Worm (Caenorhabditis elegans) whole organism, early embryonic: Measurements from ENCODE around the gene noca-2.

Experiments
- B0310.2 ChIP-seq: sonication (generic microtip); optimal IDR thresholded peaks from 2 replicates; lab custom pipeline; 2016; ENCODE audit warnings: mild to moderate bottlenecking, missing genetic modification characterization, missing compliant biosample characterization
- F13C5.2 ChIP-seq: sonication (generic microtip); optimal IDR thresholded peaks from 2 replicates; lab custom pipeline; 2017; ENCODE audit warnings: mild to moderate bottlenecking, missing genetic modification characterization, inconsistent platforms, missing compliant biosample characterization
- aly-1 ChIP-seq: sonication (generic microtip); optimal IDR thresholded peaks from 2 replicates; lab custom pipeline; 2016; ENCODE audit warnings: missing genetic modification characterization, missing compliant biosample characterization
- ama-1 ChIP-seq: fragments of 150-350 bp; optimal IDR thresholded peaks from 2 replicates; lab custom pipeline; 2014
- ceh-13 ChIP-seq: fragments of 200-800 bp; sonication (Bioruptor generic); optimal IDR thresholded peaks from 2 replicates; lab custom pipeline; 2018; ENCODE audit warnings: mild to moderate bottlenecking, missing genetic modification characterization, missing compliant biosample characterization
- ceh-36 ChIP-seq: sonication (generic microtip); optimal IDR thresholded peaks from 2 replicates; lab custom pipeline; 2016; ENCODE audit warnings: missing genetic modification characterization, inconsistent platforms, missing compliant biosample characterization
- ets-7 ChIP-seq: sonication (generic microtip); optimal IDR thresholded peaks from 2 replicates; lab custom pipeline; 2016; ENCODE audit warnings: missing genotype, missing genetic modification characterization, missing compliant biosample characterization
- flt-1 ChIP-seq: fragments of 200-800 bp; sonication (Bioruptor generic); IDR thresholded peaks from 2 replicates; pipeline ENCODE4 v1.3.6; 2022; ENCODE audit warnings: missing genetic modification characterization, missing compliant biosample characterization
- hmbx-1 ChIP-seq: sonication (generic microtip); optimal IDR thresholded peaks from 2 replicates; lab custom pipeline; 2016; ENCODE audit warnings: mild to moderate bottlenecking, missing genetic modification characterization, missing compliant biosample characterization
- hmg-4 ChIP-seq: fragments of 200-800 bp; sonication (Bioruptor generic); optimal IDR thresholded peaks from 2 replicates; lab custom pipeline; 2018; ENCODE audit warnings: mild to moderate bottlenecking, missing genetic modification characterization, missing compliant biosample characterization
- hnd-1 ChIP-seq: sonication (generic microtip); optimal IDR thresholded peaks from 2 replicates; lab custom pipeline; 2016; ENCODE audit warnings: missing genetic modification characterization, missing compliant biosample characterization
- pes-1 ChIP-seq: fragments of 200-800 bp; sonication (Bioruptor generic); IDR thresholded peaks from 2 replicates; pipeline ENCODE4 v1.3.6; 2022; ENCODE audit warnings: missing genetic modification reagents, missing genetic modification characterization, missing compliant biosample characterization
- scrt-1 ChIP-seq: fragments of 200-800 bp; sonication (Bioruptor generic); IDR thresholded peaks from 2 replicates; pipeline ENCODE4 v1.3.6; 2022; ENCODE audit warnings: missing genetic modification characterization, missing compliant biosample characterization
- sea-1 ChIP-seq: fragments of 200-800 bp; sonication (Bioruptor generic); conservative IDR thresholded peaks from 2 replicates; pipeline ENCODE4 v1.3.6; 2022; ENCODE audit warnings: missing genetic modification characterization, missing compliant biosample characterization
- tbx-11 ChIP-seq: fragments of 200-800 bp; sonication (Bioruptor generic); IDR thresholded peaks from 2 replicates; pipeline ENCODE4 v1.3.6; 2022; ENCODE audit warnings: missing genetic modification characterization, missing compliant biosample characterization
- tbx-37 ChIP-seq: fragments of 200-800 bp; sonication (Bioruptor generic); conservative IDR thresholded peaks from 2 replicates; pipeline ENCODE4 v1.3.6; 2022; ENCODE audit warnings: missing genetic modification reagents, missing genetic modification characterization, missing compliant biosample characterization
- tra-4 ChIP-seq: sonication (generic microtip); optimal IDR thresholded peaks from 2 replicates; lab custom pipeline; 2017; ENCODE audit warnings: missing genetic modification characterization, missing compliant biosample characterization

Gene noca-2

DNA sequence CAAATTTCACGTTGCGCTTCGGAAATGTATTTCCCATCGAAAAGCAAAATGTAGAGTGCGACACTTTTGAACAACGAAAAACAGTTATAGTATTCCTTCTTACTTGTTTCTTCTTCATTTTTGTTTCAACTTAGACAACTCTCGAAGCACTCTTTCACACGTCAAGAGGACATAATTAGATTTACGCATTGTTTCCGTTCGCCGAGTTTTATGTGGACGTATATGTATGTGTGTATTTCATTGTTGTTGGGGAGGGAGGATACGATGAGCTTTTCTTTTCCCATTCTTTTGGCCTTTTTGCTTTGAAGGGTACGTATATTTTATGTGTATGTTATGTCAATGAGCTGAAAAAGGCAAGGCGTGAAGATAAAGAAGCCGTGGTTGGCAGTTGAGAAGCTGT, 36.4 kb upstream of the noca-2 start:
- TF ChIP-seq pes-1 (GFP tag; lab: Robert Waterston, UW): no peak

DNA sequence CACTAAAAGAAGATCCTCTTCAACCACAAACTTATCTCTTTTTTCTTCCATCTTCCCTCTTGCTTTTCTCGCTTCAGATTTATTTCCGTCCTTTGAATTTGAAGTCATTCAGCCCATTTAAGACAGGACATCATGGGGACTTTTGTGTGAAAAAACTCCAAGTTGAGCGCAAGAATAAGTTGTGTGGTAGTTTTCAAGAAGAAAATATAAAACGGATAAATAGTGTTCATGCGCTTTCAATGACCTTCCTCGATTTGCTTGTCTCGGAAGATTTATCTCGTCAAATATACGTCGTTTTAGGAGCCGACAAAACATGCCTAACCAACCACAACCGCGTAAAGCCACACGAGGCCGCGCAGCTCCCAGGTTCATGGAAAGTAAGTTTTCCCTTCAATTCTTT, 34.8 kb upstream of the noca-2 start, which contains the start of gene sto-6:
TSS of gene sto-6 (plus strand) at position 301 of the 400 bp plus-strand sequence.
- no peak for TF ChIP-seq B0310.2 (tag; lab: Kevin White, UChicago)
- no peak for TF ChIP-seq tra-4 (tag; lab: Kevin White, UChicago)
- no peak for TF ChIP-seq ceh-13 (GFP tag; lab: Kevin White, UChicago)
- no peak for TF ChIP-seq hnd-1
- TF ChIP-seq flt-1: no peak
- no peak for TF ChIP-seq tbx-11 (GFP tag; lab: Robert Waterston, UW)
- no peak for TF ChIP-seq ets-7 (tag; lab: Kevin White, UChicago)
- TF ChIP-seq sea-1 (GFP tag; lab: Robert Waterston, UW): no peak
- TF ChIP-seq ceh-36 (tag; lab: Kevin White, UChicago): no peak
- no peak for TF ChIP-seq scrt-1 (GFP tag; lab: Robert Waterston, UW)
- TF ChIP-seq hmg-4 (GFP tag; lab: Kevin White, UChicago): no peak
- no peak for TF ChIP-seq F13C5.2 (tag; lab: Kevin White, UChicago)
- no peak for TF ChIP-seq hmbx-1 (tag; lab: Kevin White, UChicago)
- no peak for TF ChIP-seq pes-1 (GFP tag; lab: Robert Waterston, UW)
- TF ChIP-seq aly-1 (tag; lab: Kevin White, UChicago): no peak
- TF ChIP-seq ama-1: no peak
- TF ChIP-seq tbx-37: no peak

- TF ChIP-seq scrt-1 (GFP tag; lab: Robert Waterston, UW) (no peak), ama-1 (no peak), tra-4 (tag; lab: Kevin White, UChicago) (no peak), flt-1 (no peak), hmg-4 (GFP tag; lab: Kevin White, UChicago) (no peak), pes-1 (GFP tag; lab: Robert Waterston, UW) (no peak), sea-1 (GFP tag; lab: Robert Waterston, UW) (no peak), hnd-1 (no peak), B0310.2 (tag; lab: Kevin White, UChicago) (no peak), tbx-37 (no peak), F13C5.2 (tag; lab: Kevin White, UChicago) (no peak), ceh-13 (GFP tag; lab: Kevin White, UChicago) (no peak), ets-7 (tag; lab: Kevin White, UChicago) (no peak), ceh-36 (tag; lab: Kevin White, UChicago) (no peak), hmbx-1 (tag; lab: Kevin White, UChicago) (no peak), tbx-11 (GFP tag; lab: Robert Waterston, UW) (no peak), aly-1 (tag; lab: Kevin White, UChicago) (no peak)
These were observed 33.6 kb upstream of the noca-2 start for ce11 chrX:11633278-11633677.

- TF ChIP-seq scrt-1 (GFP tag; lab: Robert Waterston, UW): no peak
- no peak for TF ChIP-seq hmbx-1 (tag; lab: Kevin White, UChicago)
These were observed 29.2 kb upstream of the noca-2 start for ce11 chrX:11637721-11638120.

DNA sequence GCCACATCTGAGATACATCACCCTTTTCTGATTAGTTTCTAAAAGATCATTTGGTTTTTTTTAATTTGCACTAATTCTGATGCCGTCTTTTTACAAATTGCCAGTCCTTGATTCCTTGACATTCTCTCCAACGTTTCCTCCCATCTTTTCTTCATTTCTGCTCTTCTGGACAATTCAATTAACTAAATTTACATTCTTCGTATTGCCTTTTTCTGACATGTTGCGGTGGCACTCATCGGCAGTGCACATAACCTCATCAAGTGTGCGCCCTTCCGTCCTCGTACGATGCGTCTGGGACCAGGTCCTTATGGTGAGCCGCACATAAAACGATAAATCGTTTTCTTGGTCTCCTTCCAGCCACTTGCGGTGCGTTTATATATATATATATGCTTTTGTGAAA, 27.9 kb upstream of the noca-2 start:
- no peak for TF ChIP-seq F13C5.2 (tag; lab: Kevin White, UChicago)
- TF ChIP-seq tra-4 (tag; lab: Kevin White, UChicago): no peak
- no peak for TF ChIP-seq aly-1 (tag; lab: Kevin White, UChicago)
- no peak for TF ChIP-seq flt-1
- TF ChIP-seq scrt-1 (GFP tag; lab: Robert Waterston, UW): no peak

DNA sequence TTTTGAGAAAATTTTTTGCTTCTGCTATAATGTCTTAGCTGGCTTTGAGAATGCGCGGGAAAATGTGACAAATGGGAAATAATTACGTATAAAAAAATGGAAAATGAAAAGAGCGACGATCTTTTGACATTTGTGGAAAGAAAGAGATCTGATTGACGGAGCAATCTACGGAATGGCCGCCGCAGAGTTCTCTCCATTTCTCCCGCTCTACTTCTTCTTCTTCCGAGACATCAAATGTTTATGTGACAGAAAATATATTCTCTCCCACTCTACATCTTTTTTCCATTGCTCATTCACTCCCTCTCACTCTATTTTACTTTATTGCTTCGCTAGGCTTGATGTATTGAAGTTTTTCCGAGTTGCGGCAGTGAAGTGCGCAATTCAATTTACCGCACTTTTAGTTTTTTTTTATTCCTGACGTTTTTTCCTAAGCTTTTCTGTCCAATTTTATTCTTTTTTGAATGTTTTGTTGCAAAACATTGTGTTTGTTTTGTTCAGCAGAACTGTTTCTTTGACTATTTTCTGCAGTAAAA, 26.4 kb upstream of the noca-2 start:
- TF ChIP-seq hmg-4 (GFP tag; lab: Kevin White, UChicago) (no peak), F13C5.2 (tag; lab: Kevin White, UChicago) (no peak), tbx-11 (GFP tag; lab: Robert Waterston, UW) (no peak), pes-1 (GFP tag; lab: Robert Waterston, UW) (no peak), B0310.2 (tag; lab: Kevin White, UChicago) (no peak), ets-7 (tag; lab: Kevin White, UChicago) (no peak), hnd-1 (no peak), ceh-13 (GFP tag; lab: Kevin White, UChicago) (no peak), flt-1 (no peak), hmbx-1 (tag; lab: Kevin White, UChicago) (no peak), tbx-37 (no peak), ama-1 (no peak), sea-1 (GFP tag; lab: Robert Waterston, UW) (no peak), tra-4 (tag; lab: Kevin White, UChicago) (no peak), scrt-1 (GFP tag; lab: Robert Waterston, UW) (no peak), ceh-36 (tag; lab: Kevin White, UChicago) (no peak), aly-1 (tag; lab: Kevin White, UChicago) (no peak)

DNA sequence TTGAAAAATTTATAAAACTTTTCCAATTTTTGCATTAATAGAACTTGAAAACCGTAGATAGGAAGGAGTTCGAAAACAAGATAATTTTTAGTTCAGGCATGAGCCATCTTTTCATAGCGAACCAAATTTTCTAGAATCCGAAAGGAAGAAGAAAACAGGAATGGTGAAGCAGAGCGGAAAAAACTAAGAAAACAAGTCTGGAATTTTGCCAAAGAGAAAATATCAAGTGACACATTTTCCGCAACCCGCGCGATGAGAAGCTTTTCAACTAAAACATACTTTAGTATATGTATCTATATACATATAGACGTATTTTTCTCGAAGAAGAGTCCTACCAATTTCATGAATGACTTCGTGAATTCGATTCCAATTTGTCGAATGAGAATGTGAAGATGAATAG, 25.4 kb upstream of the noca-2 start:
- TF ChIP-seq pes-1 (GFP tag; lab: Robert Waterston, UW) (no peak), scrt-1 (GFP tag; lab: Robert Waterston, UW) (no peak), ceh-13 (GFP tag; lab: Kevin White, UChicago) (no peak), F13C5.2 (tag; lab: Kevin White, UChicago) (no peak), ets-7 (tag; lab: Kevin White, UChicago) (no peak), tra-4 (tag; lab: Kevin White, UChicago) (no peak), ceh-36 (tag; lab: Kevin White, UChicago) (no peak), aly-1 (tag; lab: Kevin White, UChicago) (no peak), hnd-1 (no peak), hmbx-1 (tag; lab: Kevin White, UChicago) (no peak), tbx-11 (GFP tag; lab: Robert Waterston, UW) (no peak), tbx-37 (no peak), ama-1 (no peak), hmg-4 (GFP tag; lab: Kevin White, UChicago) (no peak)
